Worm (Caenorhabditis elegans): ENCODE results near the gene K08D10.13.

Gene K08D10.13

ce11 chrIV:4171531-4172163 lies at the start of gene K08D10.13, which contains the start of gene rnp-2:
Gene K08D10.13 (minus strand): TSS chrIV:4171581.
Gene rnp-2 (plus strand): TSS chrIV:4172076.
- TF ChIP-seq ztf-11 (tag; optimal IDR thresholded peaks at IDR 0.05) (no peak), ceh-83 (GFP tag; optimal IDR thresholded peaks at IDR 0.05) (no peak), sptf-1 (tag; optimal IDR thresholded peaks at IDR 0.05) (no peak), lin-32 (GFP tag; optimal IDR thresholded peaks at IDR 0.05) (no peak), cnd-1 (tag; optimal IDR thresholded peaks at IDR 0.05) (no peak), nhr-76 (tag; optimal IDR thresholded peaks at IDR 0.05) (no peak), ces-1 (GFP tag; optimal IDR thresholded peaks at IDR 0.05) (no peak), elt-3 (tag; optimal IDR thresholded peaks at IDR 0.05) (no peak), mep-1 (tag; optimal IDR thresholded peaks at IDR 0.05) (peak; percentile 41), lsy-2 (tag; optimal IDR thresholded peaks at IDR 0.05) (peak; percentile 60), elt-1 (tag; optimal IDR thresholded peaks at IDR 0.05; ENCODE audit: borderline replicate concordance, insufficient read depth) (no peak), unc-120 (tag; optimal IDR thresholded peaks at IDR 0.05; ENCODE audit: poor library complexity, severe bottlenecking) (no peak), lin-13 (tag; optimal IDR thresholded peaks at IDR 0.05) (peak; percentile 4), snpc-4 (tag; optimal IDR thresholded peaks at IDR 0.05) (no peak)

ce11 chrIV:4219983-4220382 lies 48.6 kb upstream of the K08D10.13 start, which contains the start of gene F30B5.11:
Gene F30B5.11 (minus strand): TSS chrIV:4220083.
- TF ChIP-seq elt-3 (tag; optimal IDR thresholded peaks at IDR 0.05) (no peak), bed-3 (GFP tag; optimal IDR thresholded peaks at IDR 0.05) (no peak)

ce11 chrIV:4218276-4218675 lies 46.9 kb upstream of the K08D10.13 start:
- TF ChIP-seq cnd-1 (tag; optimal IDR thresholded peaks at IDR 0.05) (no peak), M03D4.4 (tag; optimal IDR thresholded peaks at IDR 0.05) (no peak), mls-2 (tag; optimal IDR thresholded peaks at IDR 0.05) (no peak), ceh-43 (GFP tag; optimal IDR thresholded peaks at IDR 0.05) (no peak), sptf-1 (tag; optimal IDR thresholded peaks at IDR 0.05) (no peak), elt-3 (tag; optimal IDR thresholded peaks at IDR 0.05) (no peak), lin-32 (GFP tag; optimal IDR thresholded peaks at IDR 0.05) (no peak), ceh-39 (tag; optimal IDR thresholded peaks at IDR 0.05) (no peak), mab-5 (tag; optimal IDR thresholded peaks at IDR 0.05) (no peak), unc-120 (tag; optimal IDR thresholded peaks at IDR 0.05; ENCODE audit: poor library complexity, severe bottlenecking) (no peak), ham-2 (GFP tag; optimal IDR thresholded peaks at IDR 0.05) (no peak), mep-1 (tag; optimal IDR thresholded peaks at IDR 0.05) (no peak), elt-1 (tag; optimal IDR thresholded peaks at IDR 0.05; ENCODE audit: borderline replicate concordance, insufficient read depth) (no peak), lsy-2 (tag; optimal IDR thresholded peaks at IDR 0.05) (no peak), nhr-76 (tag; optimal IDR thresholded peaks at IDR 0.05) (no peak), bed-3 (GFP tag; optimal IDR thresholded peaks at IDR 0.05) (no peak)

- TF ChIP-seq tbx-8 (GFP tag; optimal IDR thresholded peaks at IDR 0.05) (no peak), ham-2 (GFP tag; optimal IDR thresholded peaks at IDR 0.05) (no peak), nhr-12 (tag; optimal IDR thresholded peaks at IDR 0.05) (no peak), lsy-2 (tag; optimal IDR thresholded peaks at IDR 0.05) (no peak), bed-3 (GFP tag; optimal IDR thresholded peaks at IDR 0.05) (no peak), mep-1 (tag; optimal IDR thresholded peaks at IDR 0.05) (no peak), drap-1 (GFP tag; optimal IDR thresholded peaks at IDR 0.05) (no peak), ces-1 (GFP tag; optimal IDR thresholded peaks at IDR 0.05) (no peak), nhr-28 (tag; optimal IDR thresholded peaks at IDR 0.05) (no peak), blmp-1 (tag; optimal IDR thresholded peaks at IDR 0.05) (no peak), pha-4 (tag; optimal IDR thresholded peaks at IDR 0.05) (no peak), lin-13 (tag; optimal IDR thresholded peaks at IDR 0.05) (no peak)
Observed at ce11 chrIV:4216099-4216894, 44.9 kb upstream of the K08D10.13 start.

- peak; percentile 68 for TF ChIP-seq nhr-237 (tag; optimal IDR thresholded peaks at IDR 0.05)
- no peak for TF ChIP-seq cnd-1 (tag; optimal IDR thresholded peaks at IDR 0.05)
- peak; percentile 70 for TF ChIP-seq unc-62 (GFP tag; optimal IDR thresholded peaks at IDR 0.05)
- TF ChIP-seq pha-4 (tag; optimal IDR thresholded peaks at IDR 0.05) = peak; percentile 21
- no peak for TF ChIP-seq ces-1 (GFP tag; optimal IDR thresholded peaks at IDR 0.05)
Observed at ce11 chrIV:4215349-4215748, 44.0 kb upstream of the K08D10.13 start.

All from whole organism, mixed stage, embryonic.